Fruit fly (Drosophila melanogaster): ENCODE measurements around the gene Gas41.
A peak's percentile ranks its signal among the peaks of the same experiment; 100 is the strongest.

DNA sequence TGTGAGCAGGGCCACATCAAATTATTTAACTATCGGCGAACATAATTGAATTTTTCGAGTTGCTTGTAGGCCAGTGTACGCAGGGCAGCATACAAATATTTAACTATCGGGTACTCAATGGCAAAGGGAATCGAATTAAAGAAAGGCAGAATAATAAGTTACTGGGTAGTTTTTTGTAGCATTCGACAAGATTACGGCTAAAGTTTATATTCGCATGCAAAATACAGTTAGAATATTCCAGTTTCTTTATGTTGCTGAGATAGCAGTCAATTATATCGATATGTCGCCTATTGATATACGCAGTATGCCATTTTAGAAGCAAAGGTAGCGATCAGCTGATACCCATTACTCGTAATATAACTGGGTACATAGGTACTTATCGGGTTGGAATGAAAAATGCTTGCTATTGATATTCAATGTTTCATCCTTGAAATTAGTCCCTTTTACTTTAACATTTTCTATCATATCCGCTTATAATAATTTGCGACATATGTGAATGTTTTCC, 18.1 kb upstream of the Gas41 start:
- TF ChIP-seq CG7045 (GFP tag; optimal IDR thresholded peaks at IDR 0.05) (no peak), CG12768 (GFP tag; optimal IDR thresholded peaks at IDR 0.05) (no peak), pad (GFP tag; optimal IDR thresholded peaks at IDR 0.05) (peak; percentile 40), ovo (GFP tag; optimal IDR thresholded peaks at IDR 0.05) (no peak), bab1 (GFP tag; optimal IDR thresholded peaks at IDR 0.05) (peak; percentile 29), toe (GFP tag; optimal IDR thresholded peaks at IDR 0.05) (no peak), CG11617 (GFP tag; optimal IDR thresholded peaks at IDR 0.05) (peak; percentile 51), CG1620 (GFP tag; optimal IDR thresholded peaks at IDR 0.05) (no peak)
